Fruit fly (Drosophila melanogaster): ENCODE data around the gene sisA.

dm6 chrX:11322257-11322656, at the start of gene sisA:
- TF ChIP-seq Sin3A (optimal IDR thresholded peaks at IDR 0.05) (no peak), insv (optimal IDR thresholded peaks at IDR 0.05) (no peak)

All from Kc167 (cell line).